Fruit fly (Drosophila melanogaster) whole organism, embryonic: ENCODE results near the gene CG34429.

Source experiments
- CG10147 ChIP-seq: fragments of 200-800 bp; sonication (Bioruptor generic); optimal IDR thresholded peaks from 2 replicates; lab custom pipeline; 2019; ENCODE audit warnings: missing biosample characterization, mild to moderate bottlenecking, missing genetic modification characterization, moderate library complexity
- CG10209 ChIP-seq: fragments of 200-800 bp; sonication (Bioruptor generic); optimal IDR thresholded peaks from 3 replicates; lab custom pipeline; 2017; ENCODE audit warnings: missing biosample characterization, mild to moderate bottlenecking, missing genetic modification characterization, missing genetic modification reagents
- CG10431 ChIP-seq: fragments of 200-800 bp; sonication (Bioruptor generic); optimal IDR thresholded peaks from 3 replicates; lab custom pipeline; 2018; ENCODE audit warnings: missing biosample characterization, mild to moderate bottlenecking, missing genetic modification characterization
- CG11504 ChIP-seq: fragments of 200-800 bp; sonication (Bioruptor generic); optimal IDR thresholded peaks from 3 replicates; lab custom pipeline; 2019; ENCODE audit warnings: missing biosample characterization, mild to moderate bottlenecking, missing genetic modification characterization, moderate library complexity
- CG12219 ChIP-seq: fragments of 200-800 bp; sonication (Bioruptor generic); optimal IDR thresholded peaks from 3 replicates; lab custom pipeline; 2018; ENCODE audit warnings: missing biosample characterization, mild to moderate bottlenecking, missing genetic modification characterization
- CG12236 ChIP-seq: fragments of 200-800 bp; sonication (Bioruptor generic); optimal IDR thresholded peaks from 2 replicates; lab custom pipeline; 2016; ENCODE audit warnings: missing biosample characterization, missing genetic modification characterization
- CG12744 ChIP-seq: fragments of 200-800 bp; sonication (Bioruptor generic); optimal IDR thresholded peaks from 2 replicates; lab custom pipeline; 2016; ENCODE audit warnings: missing biosample characterization, missing genetic modification characterization
- CG14014 ChIP-seq: fragments of 200-800 bp; sonication (Bioruptor generic); IDR thresholded peaks from 2 replicates; pipeline ENCODE4 v1.3.6; 2022; ENCODE audit warnings: missing biosample characterization, missing genetic modification characterization
- CG14860 ChIP-seq: fragments of 200-800 bp; sonication (Bioruptor generic); IDR thresholded peaks from 3 replicates; pipeline ENCODE4 v1.3.6; 2022; ENCODE audit warnings: missing biosample characterization, missing genetic modification characterization; ENCODE audit not compliant: partially characterized antibody
- CG1602 ChIP-seq: fragments of 200-800 bp; sonication (Bioruptor generic); optimal IDR thresholded peaks from 3 replicates; lab custom pipeline; 2016; ENCODE audit warnings: missing biosample characterization, missing genetic modification characterization
- CG17186 ChIP-seq: fragments of 200-800 bp; sonication (Bioruptor generic); optimal IDR thresholded peaks from 3 replicates; lab custom pipeline; 2017; ENCODE audit warnings: missing biosample characterization, missing genetic modification reagents, missing genetic modification characterization
- CG18619 ChIP-seq: fragments of 200-800 bp; sonication (Bioruptor generic); optimal IDR thresholded peaks from 3 replicates; lab custom pipeline; 2017; ENCODE audit warnings: missing biosample characterization, mild to moderate bottlenecking, missing genetic modification characterization
- CG2129 ChIP-seq: fragments of 200-800 bp; sonication (Bioruptor generic); IDR thresholded peaks from 2 replicates; pipeline ENCODE4 v1.3.6; 2022; ENCODE audit warnings: missing biosample characterization, missing genetic modification characterization; ENCODE audit not compliant: partially characterized antibody
- CG31224 ChIP-seq: fragments of 200-800 bp; sonication (Bioruptor generic); IDR thresholded peaks from 2 replicates; pipeline ENCODE4 v1.3.6; 2022; ENCODE audit warnings: missing biosample characterization, missing genetic modification characterization
- CG31441 ChIP-seq: fragments of 200-800 bp; sonication (Bioruptor generic); IDR thresholded peaks from 2 replicates; pipeline ENCODE4 v1.3.6; 2022; ENCODE audit warnings: missing biosample characterization, missing genetic modification characterization
- CG3407 ChIP-seq: fragments of 200-800 bp; sonication (Bioruptor generic); optimal IDR thresholded peaks from 2 replicates; lab custom pipeline; 2018; ENCODE audit warnings: missing biosample characterization, mild to moderate bottlenecking, missing genetic modification characterization
- CG3838 ChIP-seq: fragments of 200-800 bp; sonication (Bioruptor generic); optimal IDR thresholded peaks from 3 replicates; lab custom pipeline; 2016; ENCODE audit warnings: missing biosample characterization, missing genetic modification characterization
- CG3995 ChIP-seq: fragments of 200-800 bp; sonication (Bioruptor generic); optimal IDR thresholded peaks from 3 replicates; lab custom pipeline; 2016; ENCODE audit warnings: missing biosample characterization, missing genetic modification characterization
- CG5953 ChIP-seq: fragments of 200-800 bp; sonication (Bioruptor generic); IDR thresholded peaks from 2 replicates; pipeline ENCODE4 v1.3.6; 2022; ENCODE audit warnings: missing biosample characterization, missing genetic modification characterization
- CG7928 ChIP-seq: fragments of 200-800 bp; sonication (Bioruptor generic); optimal IDR thresholded peaks from 2 replicates; lab custom pipeline; 2017; ENCODE audit warnings: missing biosample characterization, mild to moderate bottlenecking, missing genetic modification characterization
- CG8924 ChIP-seq: fragments of 200-800 bp; optimal IDR thresholded peaks from 3 replicates; lab custom pipeline; 2019; ENCODE audit warnings: missing biosample characterization, mild to moderate bottlenecking, missing genetic modification characterization, moderate library complexity
- CG9609 ChIP-seq: fragments of 200-800 bp; sonication (Bioruptor generic); optimal IDR thresholded peaks from 3 replicates; lab custom pipeline; 2016; ENCODE audit warnings: missing biosample characterization, missing genetic modification characterization
- CTCF ChIP-seq: fragments of 200-800 bp; sonication (Bioruptor generic); optimal IDR thresholded peaks from 2 replicates; lab custom pipeline; 2017; ENCODE audit warnings: missing biosample characterization, mild to moderate bottlenecking, missing genetic modification characterization, moderate library complexity
- CrebB ChIP-seq: fragments of 200-800 bp; sonication (Bioruptor generic); optimal IDR thresholded peaks from 3 replicates; lab custom pipeline; 2018; ENCODE audit warnings: missing biosample characterization, mild to moderate bottlenecking, missing genetic modification characterization
- D19B ChIP-seq: fragments of 200-800 bp; sonication (Bioruptor generic); optimal IDR thresholded peaks from 2 replicates; lab custom pipeline; 2017; ENCODE audit warnings: missing biosample characterization, mild to moderate bottlenecking, missing genetic modification characterization
- Dek ChIP-seq: fragments of 200-800 bp; sonication (Bioruptor generic); optimal IDR thresholded peaks from 3 replicates; lab custom pipeline; 2019; ENCODE audit warnings: missing biosample characterization, mild to moderate bottlenecking, missing genetic modification characterization, moderate library complexity
- Drgx ChIP-seq: fragments of 200-800 bp; sonication (Bioruptor generic); IDR thresholded peaks from 2 replicates; pipeline ENCODE4 v1.3.6; 2022; ENCODE audit warnings: missing biosample characterization, missing genetic modification characterization
- Ets65A ChIP-seq: fragments of 200-800 bp; sonication (Bioruptor generic); peaks from one replicate; lab custom pipeline; 2016; ENCODE audit warnings: missing biosample characterization, missing genetic modification characterization
- Gsc ChIP-seq: fragments of 200-800 bp; sonication (Bioruptor generic); IDR thresholded peaks from 2 replicates; pipeline ENCODE4 v1.3.6; 2022; ENCODE audit warnings: missing biosample characterization, missing genetic modification characterization
- H2.0 ChIP-seq: fragments of 200-800 bp; sonication (Bioruptor generic); IDR thresholded peaks from 2 replicates; pipeline ENCODE4 v1.3.6; 2022; ENCODE audit warnings: missing biosample characterization, missing genetic modification characterization
- Nf-YA ChIP-seq: fragments of 200-800 bp; sonication (Bioruptor generic); IDR thresholded peaks from 2 replicates; pipeline ENCODE4 v1.3.6; 2022; ENCODE audit warnings: missing biosample characterization, missing genetic modification characterization
- NfI ChIP-seq: fragments of 200-800 bp; sonication (Bioruptor generic); optimal IDR thresholded peaks from 3 replicates; lab custom pipeline; 2018; ENCODE audit warnings: missing biosample characterization, mild to moderate bottlenecking, missing genetic modification characterization, moderate library complexity
- Oli ChIP-seq: fragments of 200-800 bp; sonication (Bioruptor generic); optimal IDR thresholded peaks from 2 replicates; lab custom pipeline; 2018; ENCODE audit warnings: missing biosample characterization, mild to moderate bottlenecking, missing genetic modification characterization, moderate library complexity
- Rx ChIP-seq: fragments of 200-800 bp; sonication (Bioruptor generic); IDR thresholded peaks from 2 replicates; pipeline ENCODE4 v1.3.6; 2022; ENCODE audit warnings: missing biosample characterization, missing genetic modification characterization
- Scr ChIP-seq: fragments of 200-800 bp; sonication (Bioruptor generic); IDR thresholded peaks from 2 replicates; pipeline ENCODE4 v1.3.6; 2022; ENCODE audit warnings: missing biosample characterization, missing genetic modification characterization; ENCODE audit not compliant: partially characterized antibody
- Sox102F ChIP-seq: fragments of 200-800 bp; sonication (Bioruptor generic); optimal IDR thresholded peaks from 2 replicates; lab custom pipeline; 2018; ENCODE audit warnings: missing biosample characterization, mild to moderate bottlenecking, missing genetic modification characterization, moderate library complexity
- ap ChIP-seq: fragments of 200-800 bp; sonication (Bioruptor generic); IDR thresholded peaks from 2 replicates; pipeline ENCODE4 v1.3.6; 2022; ENCODE audit warnings: missing biosample characterization, missing genetic modification characterization
- chinmo ChIP-seq: fragments of 200-800 bp; sonication (Bioruptor generic); IDR thresholded peaks from 4 replicates; pipeline ENCODE4 v1.3.6; 2022; ENCODE audit warnings: missing biosample characterization, missing genetic modification characterization; ENCODE audit not compliant: partially characterized antibody
- crc ChIP-seq: fragments of 200-800 bp; sonication (Bioruptor generic); optimal IDR thresholded peaks from 2 replicates; lab custom pipeline; 2016; ENCODE audit warnings: missing biosample characterization, missing genetic modification characterization
- insv ChIP-seq, 2 experiments: fragments of 200-800 bp; sonication (Bioruptor generic); optimal IDR thresholded peaks; 3 replicates each; lab custom pipeline; 2016 to 2018; ENCODE audit warnings: missing biosample characterization in 2 of 2, missing genetic modification characterization in 2 of 2
- maf-S ChIP-seq: fragments of 200-800 bp; sonication (Bioruptor generic); optimal IDR thresholded peaks from 2 replicates; lab custom pipeline; 2016; ENCODE audit warnings: missing biosample characterization, missing genetic modification characterization
- pita ChIP-seq: fragments of 200-800 bp; sonication (Bioruptor generic); optimal IDR thresholded peaks from 2 replicates; lab custom pipeline; 2017; ENCODE audit warnings: missing biosample characterization, mild to moderate bottlenecking, missing genetic modification characterization
- rib ChIP-seq: fragments of 200-800 bp; sonication (Bioruptor generic); IDR thresholded peaks from 2 replicates; pipeline ENCODE4 v1.3.6; 2022; ENCODE audit warnings: missing biosample characterization, missing genetic modification characterization
- ro ChIP-seq: fragments of 200-800 bp; sonication (Bioruptor generic); IDR thresholded peaks from 2 replicates; pipeline ENCODE4 v1.3.6; 2022; ENCODE audit warnings: missing biosample characterization, missing genetic modification characterization
- slp2 ChIP-seq: fragments of 200-800 bp; sonication (Bioruptor generic); optimal IDR thresholded peaks from 2 replicates; lab custom pipeline; 2016; ENCODE audit warnings: missing biosample characterization, missing genetic modification characterization
- trem ChIP-seq: fragments of 200-800 bp; optimal IDR thresholded peaks from 3 replicates; lab custom pipeline; 2019; ENCODE audit warnings: missing biosample characterization, mild to moderate bottlenecking, missing genetic modification characterization, moderate library complexity
- tup ChIP-seq: fragments of 200-800 bp; sonication (Bioruptor generic); optimal IDR thresholded peaks from 2 replicates; lab custom pipeline; 2016; ENCODE audit warnings: missing biosample characterization, mild to moderate bottlenecking, missing genetic modification characterization, moderate library complexity
- unc-4 ChIP-seq: fragments of 200-800 bp; sonication (Bioruptor generic); IDR thresholded peaks from 2 replicates; pipeline ENCODE4 v1.3.6; 2022; ENCODE audit warnings: missing biosample characterization, missing genetic modification characterization; ENCODE audit not compliant: partially characterized antibody
- wdn ChIP-seq: fragments of 200-800 bp; sonication (Bioruptor generic); IDR thresholded peaks from 2 replicates; pipeline ENCODE4 v1.3.6; 2022; ENCODE audit warnings: missing biosample characterization, missing genetic modification characterization
- zfh2 ChIP-seq: fragments of 200-800 bp; sonication (Bioruptor generic); optimal IDR thresholded peaks from 2 replicates; lab custom pipeline; 2016; ENCODE audit warnings: missing biosample characterization, missing genetic modification characterization

Gene CG34429

dm6 chr3L:13041292-13042067, 21.4 kb upstream of the CG34429 start, which contains the start of gene RpS4 (continued):
- peak; percentile 83 for TF ChIP-seq rib (GFP tag; lab: Robert Waterston, UW)
- TF ChIP-seq Sox102F (GFP tag; lab: Kevin White, UChicago), result no peak
- peak; percentile 71 for TF ChIP-seq CTCF
- TF ChIP-seq Nf-YA, result peak; percentile 74
- peak; percentile 94 for TF ChIP-seq CG17186 (GFP tag; lab: Kevin White, UChicago)
- TF ChIP-seq CG12236, result peak; percentile 82
- TF ChIP-seq CG14014 (GFP tag; lab: Robert Waterston, UW), result peak; percentile 89
- peak; percentile 96 for TF ChIP-seq CG18619 (GFP tag; lab: Kevin White, UChicago)
- TF ChIP-seq chinmo (GFP tag; lab: Robert Waterston, UW), result no peak
- peak; percentile 77 for TF ChIP-seq wdn (GFP tag; lab: Robert Waterston, UW)
- TF ChIP-seq CG11504, result peak; percentile 74
- no peak for TF ChIP-seq CG14860 (GFP tag; lab: Robert Waterston, UW)
- TF ChIP-seq CG1602, result peak; percentile 59
- TF ChIP-seq maf-S (GFP tag; lab: Kevin White, UChicago), result peak; percentile 64
- peak; percentile 82 for TF ChIP-seq CG31441 (GFP tag; lab: Robert Waterston, UW)
- TF ChIP-seq CG5953, result peak; percentile 83
- no peak for TF ChIP-seq Gsc
- peak; percentile 79 for TF ChIP-seq CG12744 (GFP tag; lab: Kevin White, UChicago)
- TF ChIP-seq CG10209 (GFP tag; lab: Kevin White, UChicago), result peak; percentile 90
- TF ChIP-seq NfI (GFP tag; lab: Kevin White, UChicago), result peak; percentile 96
- peak; percentile 6; the same call in 1 of the 2 replicates for TF ChIP-seq ro (GFP tag; lab: Robert Waterston, UW)
- peak; percentile 88 for TF ChIP-seq slp2 (GFP tag; lab: Kevin White, UChicago)
- peak; percentile 72 for TF ChIP-seq D19B (GFP tag; lab: Kevin White, UChicago)
- TF ChIP-seq zfh2 (GFP tag; lab: Kevin White, UChicago), result peak; percentile 80
- TF ChIP-seq CG10147 (GFP tag; lab: Kevin White, UChicago), result peak; percentile 77
- TF ChIP-seq CG7928, result peak; percentile 73
- peak; percentile 64; the same call in 1 of the 2 replicates for TF ChIP-seq CG31224
- TF ChIP-seq Rx (GFP tag; lab: Robert Waterston, UW), result peak; percentile 85
- peak; percentile 69 for TF ChIP-seq ap (GFP tag; lab: Robert Waterston, UW)
- peak; percentile 97 for TF ChIP-seq CrebB (tag; lab: Kevin White, UChicago)
- peak; percentile 64 for TF ChIP-seq Oli (tag; lab: Kevin White, UChicago)
- TF ChIP-seq Ets65A (GFP tag; lab: Kevin White, UChicago), result peak; percentile 98
- TF ChIP-seq CG3838, result peak; percentile 30
- peak; percentile 98 for TF ChIP-seq CG10431 (GFP tag; lab: Kevin White, UChicago)
- peak; percentile 28 for TF ChIP-seq tup (GFP tag; lab: Kevin White, UChicago)
- TF ChIP-seq trem (tag; lab: Kevin White, UChicago), result peak; percentile 66
- TF ChIP-seq CG12219 (GFP tag; lab: Kevin White, UChicago), result peak; percentile 95
- TF ChIP-seq CG3995 (GFP tag; lab: Kevin White, UChicago), result peak; percentile 68
- peak; percentile 92 for TF ChIP-seq CG3407 (GFP tag; lab: Kevin White, UChicago)
- 0 out of 2 replicates have a peak, but pooled peaks have one; percentile 32 for TF ChIP-seq Scr (GFP tag; lab: Robert Waterston, UW)
- TF ChIP-seq unc-4 (GFP tag; lab: Robert Waterston, UW), result no peak
- TF ChIP-seq H2.0 (GFP tag; lab: Robert Waterston, UW), result peak; percentile 79
- TF ChIP-seq CG2129 (GFP tag; lab: Robert Waterston, UW), result no peak
- peak; percentile 49 for TF ChIP-seq Drgx (GFP tag; lab: Robert Waterston, UW)
- peak; percentile 77 for TF ChIP-seq CG9609
- peak; percentile 72 for TF ChIP-seq crc
- TF ChIP-seq Dek (tag; lab: Kevin White, UChicago), result peak; percentile 81
- peak; percentile 21 for TF ChIP-seq pita
- TF ChIP-seq insv (GFP tag; optimal IDR thresholded peaks at IDR 0.05; lab: Kevin White, UChicago), result peak in 1 of 2 experiments; percentile 80
- TF ChIP-seq CG8924, result peak; percentile 73
